Fruit fly (Drosophila melanogaster) whole organism, embryonic: ENCODE data around the gene CG42487.

Experiments used
- Bdp1 ChIP-seq: fragments of 200-800 bp; sonication (Bioruptor generic); optimal IDR thresholded peaks from 3 replicates; lab custom pipeline; 2016; ENCODE audit warnings: missing biosample characterization, missing genetic modification characterization
- CG12104 ChIP-seq: fragments of 200-800 bp; sonication (Bioruptor generic); optimal IDR thresholded peaks from 3 replicates; lab custom pipeline; 2016; ENCODE audit warnings: missing biosample characterization, missing genetic modification characterization
- CG13296 ChIP-seq: fragments of 200-800 bp; sonication (Bioruptor generic); optimal IDR thresholded peaks from 3 replicates; lab custom pipeline; 2018; ENCODE audit warnings: missing biosample characterization, mild to moderate bottlenecking, missing genetic modification characterization
- CG15011 ChIP-seq: fragments of 200-800 bp; sonication (Bioruptor generic); optimal IDR thresholded peaks from 3 replicates; lab custom pipeline; 2018; ENCODE audit warnings: missing biosample characterization, mild to moderate bottlenecking, missing genetic modification characterization
- CG17912 ChIP-seq: fragments of 200-800 bp; sonication (Bioruptor generic); optimal IDR thresholded peaks from 2 replicates; lab custom pipeline; 2018; ENCODE audit warnings: missing biosample characterization, mild to moderate bottlenecking, missing genetic modification characterization
- CG1832 ChIP-seq: fragments of 200-800 bp; sonication (Bioruptor generic); optimal IDR thresholded peaks from 2 replicates; lab custom pipeline; 2017; ENCODE audit warnings: missing biosample characterization, mild to moderate bottlenecking, missing genetic modification characterization, inconsistent platforms
- CG2202 ChIP-seq: fragments of 200-800 bp; sonication (Bioruptor generic); optimal IDR thresholded peaks from 2 replicates; lab custom pipeline; 2018; ENCODE audit warnings: missing biosample characterization, mild to moderate bottlenecking, missing genetic modification characterization
- CG4730 ChIP-seq: fragments of 200-800 bp; sonication (Bioruptor generic); IDR thresholded peaks from 2 replicates; pipeline ENCODE4 v1.3.6; 2022; ENCODE audit warnings: missing biosample characterization, missing genetic modification characterization
- CG6791 ChIP-seq: fragments of 200-800 bp; sonication (Bioruptor generic); IDR thresholded peaks from 3 replicates; pipeline ENCODE4 v1.3.6; 2022; ENCODE audit warnings: missing biosample characterization, missing genetic modification characterization; ENCODE audit not compliant: partially characterized antibody
- CG8089 ChIP-seq: fragments of 200-800 bp; sonication (Bioruptor generic); optimal IDR thresholded peaks from 3 replicates; lab custom pipeline; 2016; ENCODE audit warnings: missing biosample characterization, missing genetic modification characterization
- CG9876 ChIP-seq: fragments of 200-800 bp; sonication (Bioruptor generic); optimal IDR thresholded peaks from 2 replicates; lab custom pipeline; 2016; ENCODE audit warnings: missing biosample characterization, missing genetic modification characterization
- Camta ChIP-seq: fragments of 200-800 bp; sonication (Bioruptor generic); optimal IDR thresholded peaks from 2 replicates; lab custom pipeline; 2016; ENCODE audit warnings: missing biosample characterization, missing genetic modification characterization
- D ChIP-seq, 2 experiments: fragments of 200-800 bp in 1 of 2; fragments of >200 bp in 1 of 2; sonication (Bioruptor generic) in 1 of 2; optimal IDR thresholded peaks; 2 replicates in 1 of 2; 3 replicates in 1 of 2; lab custom pipeline; 2017; ENCODE audit warnings: mild to moderate bottlenecking in 1 of 2, missing biosample characterization in 1 of 2, missing genetic modification characterization in 1 of 2, missing genetic modification reagents in 1 of 2
- Deaf1 ChIP-seq: fragments of 200-800 bp; optimal IDR thresholded peaks from 3 replicates; lab custom pipeline; 2019; ENCODE audit warnings: missing biosample characterization, mild to moderate bottlenecking, missing genetic modification characterization, moderate library complexity
- Dip2 ChIP-seq: fragments of 200-800 bp; sonication (Bioruptor generic); IDR thresholded peaks from 2 replicates; pipeline ENCODE4 v1.3.6; 2022; ENCODE audit warnings: missing biosample characterization, missing genetic modification characterization
- E2f1 ChIP-seq: fragments of 200-800 bp; sonication (Bioruptor generic); IDR thresholded peaks from 2 replicates; pipeline ENCODE4 v1.3.6; 2022; ENCODE audit warnings: missing biosample characterization, missing genetic modification characterization
- Ets65A ChIP-seq: fragments of 200-800 bp; sonication (Bioruptor generic); peaks from one replicate; lab custom pipeline; 2016; ENCODE audit warnings: missing biosample characterization, missing genetic modification characterization
- H15 ChIP-seq: fragments of 200-800 bp; sonication (Bioruptor generic); IDR thresholded peaks from 3 replicates; pipeline ENCODE4 v1.3.6; 2022; ENCODE audit warnings: missing biosample characterization, missing genetic modification characterization
- Hand ChIP-seq: fragments of 200-800 bp; sonication (Bioruptor generic); optimal IDR thresholded peaks from 2 replicates; lab custom pipeline; 2017; ENCODE audit warnings: mild to moderate bottlenecking, missing biosample characterization, missing genetic modification reagents, missing genetic modification characterization
- HmgD ChIP-seq: fragments of 200-800 bp; sonication (Bioruptor generic); optimal IDR thresholded peaks from 3 replicates; lab custom pipeline; 2016; ENCODE audit warnings: missing biosample characterization, missing genetic modification characterization
- Hmr ChIP-seq: fragments of 200-800 bp; sonication (Bioruptor generic); optimal IDR thresholded peaks from 3 replicates; lab custom pipeline; 2017; ENCODE audit warnings: mild to moderate bottlenecking, missing biosample characterization, missing genetic modification reagents, missing genetic modification characterization
- MESR4 ChIP-seq: fragments of 200-800 bp; sonication (Bioruptor generic); optimal IDR thresholded peaks from 2 replicates; lab custom pipeline; 2018; ENCODE audit warnings: missing biosample characterization, mild to moderate bottlenecking, missing genetic modification characterization, moderate library complexity
- Oaz ChIP-seq: fragments of 200-800 bp; sonication (Bioruptor generic); IDR thresholded peaks from 2 replicates; pipeline ENCODE4 v1.3.6; 2022; ENCODE audit warnings: missing biosample characterization, missing genetic modification characterization
- PHDP ChIP-seq: fragments of 200-800 bp; sonication (Bioruptor generic); optimal IDR thresholded peaks from 3 replicates; lab custom pipeline; 2018; ENCODE audit warnings: missing biosample characterization, mild to moderate bottlenecking, missing genetic modification characterization, moderate library complexity
- ab ChIP-seq: fragments of 200-800 bp; sonication (Bioruptor generic); optimal IDR thresholded peaks from 2 replicates; lab custom pipeline; 2016; ENCODE audit warnings: missing biosample characterization, missing genetic modification characterization
- amos ChIP-seq: fragments of 200-800 bp; sonication (Bioruptor generic); IDR thresholded peaks from 2 replicates; pipeline ENCODE4 v1.3.6; 2022; ENCODE audit warnings: missing biosample characterization, missing genetic modification characterization; ENCODE audit not compliant: partially characterized antibody
- bbx ChIP-seq: fragments of 200-800 bp; sonication (Bioruptor generic); IDR thresholded peaks from 2 replicates; pipeline ENCODE4 v1.3.6; 2022; ENCODE audit warnings: missing biosample characterization, missing genetic modification characterization; ENCODE audit not compliant: partially characterized antibody
- caup ChIP-seq: fragments of 200-800 bp; sonication (Bioruptor generic); optimal IDR thresholded peaks from 3 replicates; lab custom pipeline; 2017; ENCODE audit warnings: missing biosample characterization, mild to moderate bottlenecking, missing genetic modification characterization, moderate library complexity; ENCODE audit not compliant: severe bottlenecking
- cwo ChIP-seq: fragments of 200-800 bp; sonication (Bioruptor generic); optimal IDR thresholded peaks from 3 replicates; lab custom pipeline; 2017; ENCODE audit warnings: missing biosample characterization, missing genetic modification characterization, mild to moderate bottlenecking, moderate library complexity, missing genetic modification reagents
- dpn ChIP-seq, 2 experiments: fragments of 200-800 bp; sonication (Bioruptor generic); optimal IDR thresholded peaks; 3 replicates each; lab custom pipeline; 2016; ENCODE audit warnings: missing biosample characterization in 2 of 2, missing genetic modification characterization in 2 of 2
- fd3F ChIP-seq: fragments of 200-800 bp; sonication (Bioruptor generic); optimal IDR thresholded peaks from 2 replicates; lab custom pipeline; 2018; ENCODE audit warnings: missing biosample characterization, mild to moderate bottlenecking, missing genetic modification characterization, moderate library complexity
- fu2 ChIP-seq: fragments of 200-800 bp; sonication (Bioruptor generic); optimal IDR thresholded peaks from 2 replicates; lab custom pipeline; 2016; ENCODE audit warnings: missing biosample characterization, missing genetic modification characterization
- gsb ChIP-seq: fragments of 200-800 bp; sonication (Bioruptor generic); IDR thresholded peaks from 2 replicates; pipeline ENCODE4 v1.3.6; 2022; ENCODE audit warnings: missing biosample characterization, missing genetic modification characterization
- hbn ChIP-seq: fragments of 200-800 bp; sonication (Bioruptor generic); IDR thresholded peaks from 2 replicates; pipeline ENCODE4 v1.3.6; 2022; ENCODE audit warnings: missing biosample characterization, missing genetic modification characterization; ENCODE audit not compliant: partially characterized antibody
- her ChIP-seq: fragments of 200-800 bp; sonication (Bioruptor generic); optimal IDR thresholded peaks from 2 replicates; lab custom pipeline; 2016; ENCODE audit warnings: missing biosample characterization, missing genetic modification characterization
- lab ChIP-seq: fragments of 200-800 bp; sonication (Bioruptor generic); optimal IDR thresholded peaks from 3 replicates; lab custom pipeline; 2017; ENCODE audit warnings: missing biosample characterization, missing genetic modification characterization, mild to moderate bottlenecking, moderate library complexity, missing genetic modification reagents
- lola ChIP-seq, 3 experiments: fragments of >200 bp in 2 of 3; fragments of 200-800 bp in 1 of 3; sonication (Bioruptor generic) in 1 of 3; optimal IDR thresholded peaks; 2 replicates each; lab custom pipeline; 2017 to 2019; ENCODE audit warnings: missing biosample characterization in 3 of 3, missing genetic modification characterization in 3 of 3, mild to moderate bottlenecking in 1 of 3, moderate library complexity in 1 of 3
- org-1 ChIP-seq: fragments of 200-800 bp; sonication (Bioruptor generic); optimal IDR thresholded peaks from 2 replicates; lab custom pipeline; 2017; ENCODE audit warnings: missing biosample characterization, missing genetic modification characterization
- sc ChIP-seq, 3 experiments: fragments of >200 bp in 2 of 3; fragments of 200-800 bp in 1 of 3; sonication (Bioruptor generic) in 1 of 3; optimal IDR thresholded peaks; 2 replicates in 2 of 3; 3 replicates in 1 of 3; lab custom pipeline; 2017; ENCODE audit warnings: mild to moderate bottlenecking in 1 of 3, missing biosample characterization in 1 of 3, missing genetic modification characterization in 1 of 3, missing genetic modification reagents in 1 of 3
- sim ChIP-seq: fragments of 200-800 bp; sonication (Bioruptor generic); IDR thresholded peaks from 2 replicates; pipeline ENCODE4 v1.3.6; 2022; ENCODE audit warnings: missing biosample characterization, missing genetic modification characterization
- sima ChIP-seq: fragments of 200-800 bp; sonication (Bioruptor generic); optimal IDR thresholded peaks from 2 replicates; lab custom pipeline; 2016; ENCODE audit warnings: missing biosample characterization, missing genetic modification characterization
- sisA ChIP-seq: fragments of 200-800 bp; sonication (Bioruptor generic); IDR thresholded peaks from 2 replicates; pipeline ENCODE4 v1.3.6; 2022; ENCODE audit warnings: missing biosample characterization, missing genetic modification characterization
- slbo ChIP-seq: fragments of 200-800 bp; sonication (Bioruptor generic); IDR thresholded peaks from 2 replicates; pipeline ENCODE4 v1.3.6; 2022; ENCODE audit warnings: missing biosample characterization, missing genetic modification characterization
- so ChIP-seq: fragments of 200-800 bp; sonication (Bioruptor generic); IDR thresholded peaks from 3 replicates; pipeline ENCODE4 v1.3.6; 2022; ENCODE audit warnings: missing biosample characterization, missing genetic modification characterization
- sqz ChIP-seq: fragments of 200-800 bp; sonication (Bioruptor generic); optimal IDR thresholded peaks from 3 replicates; lab custom pipeline; 2018; ENCODE audit warnings: missing biosample characterization, mild to moderate bottlenecking, missing genetic modification characterization
- trem ChIP-seq: fragments of 200-800 bp; optimal IDR thresholded peaks from 3 replicates; lab custom pipeline; 2019; ENCODE audit warnings: missing biosample characterization, mild to moderate bottlenecking, missing genetic modification characterization, moderate library complexity
- ttk ChIP-seq: fragments of 200-800 bp; sonication (Bioruptor generic); IDR thresholded peaks from 2 replicates; pipeline ENCODE4 v2.1.2; 2022; ENCODE audit warnings: missing biosample characterization, missing genetic modification characterization
- vfl ChIP-seq: fragments of 200-800 bp; sonication (Bioruptor generic); optimal IDR thresholded peaks from 2 replicates; lab custom pipeline; 2016; ENCODE audit warnings: missing biosample characterization, missing genetic modification characterization

Gene CG42487

dm6 chr3R:27916355-27917019 is 42.6 kb downstream of the CG42487 start, which contains the start of the genes CG5003 and mRpS22 (continued):
- TF ChIP-seq Hand (GFP tag; lab: Kevin White, UChicago): no peak
- peak; percentile 41; the same call in 1 of the 2 replicates for TF ChIP-seq amos (GFP tag; lab: Robert Waterston, UW)
- TF ChIP-seq Hmr: peak; percentile 56
- TF ChIP-seq sc (optimal IDR thresholded peaks at IDR 0.05; lab: Kevin White, UChicago): no peak
- TF ChIP-seq sc (GFP tag; optimal IDR thresholded peaks at IDR 0.05; lab: Kevin White, UChicago): no peak
- peak; percentile 6 for TF ChIP-seq sima
- TF ChIP-seq D (optimal IDR thresholded peaks at IDR 0.05; lab: Kevin White, UChicago): no peak
- peak; percentile 49 for TF ChIP-seq D (GFP tag; optimal IDR thresholded peaks at IDR 0.05; lab: Kevin White, UChicago)
- peak; percentile 69 for TF ChIP-seq sqz (GFP tag; lab: Kevin White, UChicago)
- no peak for TF ChIP-seq CG15011 (GFP tag; lab: Kevin White, UChicago)
- TF ChIP-seq Bdp1 (GFP tag; lab: Kevin White, UChicago): peak; percentile 13
- TF ChIP-seq Oaz (GFP tag; lab: Robert Waterston, UW): peak; percentile 35; the same call in 1 of the 2 replicates
- TF ChIP-seq CG1832 (GFP tag; lab: Kevin White, UChicago): no peak
- peak; percentile 72 for TF ChIP-seq slbo (GFP tag; lab: Robert Waterston, UW)
- TF ChIP-seq vfl (GFP tag; lab: Kevin White, UChicago): peak; percentile 11
- TF ChIP-seq PHDP (tag; lab: Kevin White, UChicago): peak; percentile 44
- peak in 1 of 3 experiments; percentile 60 for TF ChIP-seq lola (GFP tag; optimal IDR thresholded peaks at IDR 0.05; lab: Kevin White, UChicago)
- TF ChIP-seq E2f1: no peak
- peak; percentile 87 for TF ChIP-seq Ets65A (GFP tag; lab: Kevin White, UChicago)
- TF ChIP-seq CG8089 (GFP tag; lab: Kevin White, UChicago): no peak
- TF ChIP-seq cwo (GFP tag; lab: Kevin White, UChicago): peak; percentile 27
- TF ChIP-seq Deaf1 (tag; lab: Kevin White, UChicago): peak; percentile 22
- 0 out of 2 replicates have a peak, but pooled peaks have one; percentile 9 for TF ChIP-seq bbx (GFP tag; lab: Robert Waterston, UW)
- no peak for TF ChIP-seq CG17912 (GFP tag; lab: Kevin White, UChicago)
- TF ChIP-seq dpn (GFP tag; optimal IDR thresholded peaks at IDR 0.05; lab: Kevin White, UChicago): peak in 1 of 2 experiments; percentile 52
- TF ChIP-seq sim (GFP tag; lab: Robert Waterston, UW): no peak
- TF ChIP-seq ab (GFP tag; lab: Kevin White, UChicago): no peak
- TF ChIP-seq CG6791 (GFP tag; lab: Robert Waterston, UW): no peak
- TF ChIP-seq org-1: no peak
- no peak for TF ChIP-seq sisA (GFP tag; lab: Robert Waterston, UW)
- peak; percentile 28 for TF ChIP-seq CG9876 (GFP tag; lab: Kevin White, UChicago)
- peak; percentile 39 for TF ChIP-seq caup (GFP tag; lab: Kevin White, UChicago)
- no peak for TF ChIP-seq H15 (GFP tag; lab: Robert Waterston, UW)
- TF ChIP-seq trem (tag; lab: Kevin White, UChicago): peak; percentile 11
- 0 out of 2 replicates have a peak, but pooled peaks have one; percentile 5 for TF ChIP-seq ttk (GFP tag; lab: Robert Waterston, UW)
- peak; percentile 56 for TF ChIP-seq CG13296 (GFP tag; lab: Kevin White, UChicago)
- TF ChIP-seq fu2 (GFP tag; lab: Kevin White, UChicago): no peak
- peak; percentile 69 for TF ChIP-seq CG12104 (GFP tag; lab: Kevin White, UChicago)
- TF ChIP-seq her (GFP tag; lab: Kevin White, UChicago): no peak
- no peak for TF ChIP-seq hbn (GFP tag; lab: Robert Waterston, UW)
- TF ChIP-seq fd3F (GFP tag; lab: Kevin White, UChicago): peak; percentile 35
- TF ChIP-seq CG4730 (GFP tag; lab: Robert Waterston, UW): peak; percentile 37; the same call in 1 of the 2 replicates
- peak; percentile 84 for TF ChIP-seq MESR4 (GFP tag; lab: Kevin White, UChicago)
- peak; percentile 45 for TF ChIP-seq lab
- no peak for TF ChIP-seq Dip2 (GFP tag; lab: Robert Waterston, UW)
- TF ChIP-seq Camta: no peak
- no peak for TF ChIP-seq CG2202 (tag; lab: Kevin White, UChicago)
- TF ChIP-seq HmgD (GFP tag; lab: Kevin White, UChicago): no peak
- no peak for TF ChIP-seq gsb (GFP tag; lab: Robert Waterston, UW)
- no peak for TF ChIP-seq so
